Fruit fly (Drosophila melanogaster) whole organism, prepupa: ENCODE results near the gene CG14431.

Experiments used
- CG10631 ChIP-seq: fragments of 200-800 bp; sonication (Bioruptor generic); optimal IDR thresholded peaks from 2 replicates; lab custom pipeline; 2016; ENCODE audit warnings: missing biosample characterization, missing genetic modification characterization
- CG10669 ChIP-seq: fragments of 200-800 bp; sonication (Bioruptor generic); optimal IDR thresholded peaks from 3 replicates; lab custom pipeline; 2018; ENCODE audit warnings: missing biosample characterization, mild to moderate bottlenecking, missing genetic modification characterization, moderate library complexity
- CG11762 ChIP-seq: fragments of 200-800 bp; sonication (Bioruptor generic); optimal IDR thresholded peaks from 3 replicates; lab custom pipeline; 2016; ENCODE audit warnings: missing biosample characterization, missing genetic modification characterization; ENCODE audit not compliant: insufficient read depth
- CG15336 ChIP-seq: fragments of 200-800 bp; sonication (Bioruptor generic); IDR thresholded peaks from 2 replicates; pipeline ENCODE4 v1.3.6; 2022; ENCODE audit warnings: missing biosample characterization, missing genetic modification characterization
- CG1621 ChIP-seq: fragments of 200-800 bp; sonication (Bioruptor generic); optimal IDR thresholded peaks from 3 replicates; lab custom pipeline; 2018; ENCODE audit warnings: missing biosample characterization, mild to moderate bottlenecking, missing genetic modification characterization
- CG16779 ChIP-seq: fragments of 200-800 bp; sonication (Bioruptor generic); optimal IDR thresholded peaks from 3 replicates; lab custom pipeline; 2017; ENCODE audit warnings: missing biosample characterization, mild to moderate bottlenecking, missing genetic modification characterization
- CG3032 ChIP-seq: fragments of 200-800 bp; optimal IDR thresholded peaks from 2 replicates; lab custom pipeline; 2019; ENCODE audit warnings: missing biosample characterization, mild to moderate bottlenecking, missing genetic modification characterization, moderate library complexity
- CG31627 ChIP-seq: fragments of 200-800 bp; sonication (Bioruptor generic); optimal IDR thresholded peaks from 3 replicates; lab custom pipeline; 2016; ENCODE audit warnings: missing biosample characterization, missing genetic modification characterization
- CG32006 ChIP-seq: fragments of 200-800 bp; sonication (Bioruptor generic); optimal IDR thresholded peaks from 3 replicates; lab custom pipeline; 2017; ENCODE audit warnings: missing biosample characterization, mild to moderate bottlenecking, missing genetic modification characterization
- CG34406 ChIP-seq: fragments of 200-800 bp; sonication (Bioruptor generic); optimal IDR thresholded peaks from 3 replicates; lab custom pipeline; 2016; ENCODE audit warnings: missing biosample characterization, missing genetic modification characterization
- CG6792 ChIP-seq: fragments of 200-800 bp; sonication (Bioruptor generic); optimal IDR thresholded peaks from 3 replicates; lab custom pipeline; 2016; ENCODE audit warnings: missing biosample characterization, missing genetic modification characterization
- CG6808 ChIP-seq: fragments of 200-800 bp; sonication (Bioruptor generic); optimal IDR thresholded peaks from 3 replicates; lab custom pipeline; 2017; ENCODE audit warnings: missing biosample characterization, missing genetic modification characterization, mild to moderate bottlenecking, moderate library complexity, missing genetic modification reagents
- CG6854 ChIP-seq: fragments of 200-800 bp; sonication (Bioruptor generic); optimal IDR thresholded peaks from 2 replicates; lab custom pipeline; 2017; ENCODE audit warnings: missing biosample characterization, mild to moderate bottlenecking, missing genetic modification characterization
- CG7368 ChIP-seq: fragments of 200-800 bp; sonication (Bioruptor generic); optimal IDR thresholded peaks from 3 replicates; lab custom pipeline; 2016; ENCODE audit warnings: missing biosample characterization, missing genetic modification characterization
- CG8119 ChIP-seq: fragments of 200-800 bp; sonication (Bioruptor generic); IDR thresholded peaks from 3 replicates; pipeline ENCODE4 v1.3.6; 2022; ENCODE audit warnings: missing biosample characterization, missing genetic modification characterization
- CG8632 ChIP-seq: fragments of 200-800 bp; sonication (Bioruptor generic); optimal IDR thresholded peaks from 3 replicates; lab custom pipeline; 2016; ENCODE audit warnings: missing biosample characterization, missing genetic modification characterization
- CG9139 ChIP-seq: fragments of 200-800 bp; sonication (Bioruptor generic); optimal IDR thresholded peaks from 3 replicates; lab custom pipeline; 2017; ENCODE audit warnings: missing biosample characterization, mild to moderate bottlenecking, missing genetic modification characterization
- Eip75B ChIP-seq: fragments of 200-800 bp; sonication (Bioruptor generic); optimal IDR thresholded peaks from 3 replicates; lab custom pipeline; 2016; ENCODE audit warnings: missing biosample characterization, missing genetic modification characterization
- Eip78C ChIP-seq: fragments of 200-800 bp; sonication (Bioruptor generic); peaks from one replicate; lab custom pipeline; 2016; ENCODE audit warnings: missing biosample characterization, missing genetic modification characterization
- Ets21C ChIP-seq: fragments of 200-800 bp; sonication (Bioruptor generic); optimal IDR thresholded peaks from 3 replicates; lab custom pipeline; 2016; ENCODE audit warnings: missing biosample characterization, missing genetic modification characterization
- Ets96B ChIP-seq: fragments of 200-800 bp; optimal IDR thresholded peaks from 2 replicates; lab custom pipeline; 2019; ENCODE audit warnings: missing biosample characterization, mild to moderate bottlenecking, missing genetic modification characterization, moderate library complexity
- Hr38 ChIP-seq: sonication (Bioruptor generic); optimal IDR thresholded peaks from 2 replicates; lab custom pipeline; 2016; ENCODE audit warnings: missing biosample characterization, missing genetic modification characterization
- Hr39 ChIP-seq: fragments of 200-800 bp; sonication (Bioruptor generic); optimal IDR thresholded peaks from 2 replicates; lab custom pipeline; 2016; ENCODE audit warnings: missing biosample characterization, missing genetic modification characterization
- Lpt ChIP-seq: fragments of 200-800 bp; sonication (Bioruptor generic); optimal IDR thresholded peaks from 3 replicates; lab custom pipeline; 2016; ENCODE audit warnings: missing biosample characterization, missing genetic modification characterization
- Met ChIP-seq: fragments of 200-800 bp; sonication (Bioruptor generic); optimal IDR thresholded peaks from 3 replicates; lab custom pipeline; 2016; ENCODE audit warnings: missing biosample characterization, missing genetic modification characterization
- OdsH ChIP-seq: fragments of 200-800 bp; sonication (Bioruptor generic); optimal IDR thresholded peaks from 3 replicates; lab custom pipeline; 2016; ENCODE audit warnings: missing biosample characterization, missing genetic modification characterization
- Smox ChIP-seq: fragments of 200-800 bp; sonication (Bioruptor generic); optimal IDR thresholded peaks from 3 replicates; lab custom pipeline; 2016; ENCODE audit warnings: missing biosample characterization, missing genetic modification characterization
- Sox102F ChIP-seq: fragments of 200-800 bp; sonication (Bioruptor generic); optimal IDR thresholded peaks from 2 replicates; lab custom pipeline; 2016; ENCODE audit warnings: missing biosample characterization, mild to moderate bottlenecking, missing genetic modification characterization
- Sox14 ChIP-seq: fragments of 200-800 bp; sonication (Bioruptor generic); optimal IDR thresholded peaks from 3 replicates; lab custom pipeline; 2016; ENCODE audit warnings: missing biosample characterization, missing genetic modification characterization
- Sox15 ChIP-seq: fragments of 200-800 bp; sonication (Bioruptor generic); optimal IDR thresholded peaks from 3 replicates; lab custom pipeline; 2016; ENCODE audit warnings: missing biosample characterization, missing genetic modification characterization
- achi ChIP-seq: fragments of 200-800 bp; sonication (Bioruptor generic); optimal IDR thresholded peaks from 3 replicates; lab custom pipeline; 2016; ENCODE audit warnings: missing biosample characterization, missing genetic modification characterization
- acj6 ChIP-seq: fragments of 200-800 bp; sonication (Bioruptor generic); optimal IDR thresholded peaks from 3 replicates; lab custom pipeline; 2016; ENCODE audit warnings: missing biosample characterization, missing genetic modification characterization
- cyc ChIP-seq: fragments of 200-800 bp; sonication (Bioruptor generic); optimal IDR thresholded peaks from 3 replicates; lab custom pipeline; 2016; ENCODE audit warnings: missing biosample characterization, missing genetic modification characterization
- dac ChIP-seq: fragments of 200-800 bp; sonication (Bioruptor generic); optimal IDR thresholded peaks from 2 replicates; lab custom pipeline; 2017; ENCODE audit warnings: missing biosample characterization, mild to moderate bottlenecking, missing genetic modification characterization
- dsx ChIP-seq: fragments of 200-800 bp; optimal IDR thresholded peaks from 3 replicates; lab custom pipeline; 2019; ENCODE audit warnings: missing biosample characterization, mild to moderate bottlenecking, missing genetic modification characterization, moderate library complexity; ENCODE audit not compliant: poor library complexity, severe bottlenecking
- eg ChIP-seq: fragments of 200-800 bp; sonication (Bioruptor generic); IDR thresholded peaks from 3 replicates; pipeline ENCODE4 v1.3.6; 2022; ENCODE audit warnings: missing biosample characterization, missing genetic modification characterization
- esn ChIP-seq: fragments of 200-800 bp; sonication (Bioruptor generic); optimal IDR thresholded peaks from 2 replicates; lab custom pipeline; 2016; ENCODE audit warnings: missing biosample characterization, mild to moderate bottlenecking, missing genetic modification characterization, moderate library complexity
- fd59A ChIP-seq: fragments of 200-800 bp; sonication (Bioruptor generic); optimal IDR thresholded peaks from 2 replicates; lab custom pipeline; 2017; ENCODE audit warnings: missing biosample characterization, mild to moderate bottlenecking, missing genetic modification characterization, missing genetic modification reagents
- fd85E ChIP-seq: fragments of 200-800 bp; sonication (Bioruptor generic); optimal IDR thresholded peaks from 3 replicates; lab custom pipeline; 2016; ENCODE audit warnings: missing biosample characterization, missing genetic modification characterization
- lz ChIP-seq: fragments of 200-800 bp; sonication (Bioruptor generic); optimal IDR thresholded peaks from 3 replicates; lab custom pipeline; 2016; ENCODE audit warnings: missing biosample characterization, missing genetic modification characterization
- net ChIP-seq: fragments of 200-800 bp; sonication (Bioruptor generic); optimal IDR thresholded peaks from 3 replicates; lab custom pipeline; 2016; ENCODE audit warnings: missing biosample characterization, missing genetic modification characterization
- pdm3 ChIP-seq: fragments of 200-800 bp; sonication (Bioruptor generic); optimal IDR thresholded peaks from 3 replicates; lab custom pipeline; 2016; ENCODE audit warnings: missing biosample characterization, missing genetic modification characterization
- salr ChIP-seq, 2 experiments: fragments of 200-800 bp; sonication (Bioruptor generic); optimal IDR thresholded peaks; 3 replicates each; lab custom pipeline; 2016 to 2018; ENCODE audit warnings: missing biosample characterization in 2 of 2, missing genetic modification characterization in 2 of 2, mild to moderate bottlenecking in 1 of 2
- spab ChIP-seq: fragments of 200-800 bp; sonication (Bioruptor generic); optimal IDR thresholded peaks from 2 replicates; lab custom pipeline; 2017; ENCODE audit warnings: missing biosample characterization, mild to moderate bottlenecking, missing genetic modification characterization, missing genetic modification reagents
- ss ChIP-seq, 2 experiments: fragments of 200-800 bp; sonication (Bioruptor generic); optimal IDR thresholded peaks; 2 replicates in 1 of 2; 3 replicates in 1 of 2; lab custom pipeline; 2017 to 2018; ENCODE audit warnings: mild to moderate bottlenecking in 2 of 2, missing biosample characterization in 2 of 2, missing genetic modification characterization in 2 of 2, moderate library complexity in 1 of 2
- svp ChIP-seq: fragments of 200-800 bp; sonication (Bioruptor generic); peaks from one replicate; lab custom pipeline; 2016; ENCODE audit warnings: missing biosample characterization, missing genetic modification characterization
- topi ChIP-seq: fragments of 200-800 bp; sonication (Bioruptor generic); optimal IDR thresholded peaks from 3 replicates; lab custom pipeline; 2016; ENCODE audit warnings: missing biosample characterization, missing genetic modification characterization
- vri ChIP-seq: fragments of 200-800 bp; sonication (Bioruptor generic); optimal IDR thresholded peaks from 3 replicates; lab custom pipeline; 2016; ENCODE audit warnings: missing biosample characterization, mild to moderate bottlenecking, missing genetic modification characterization

CG14431 gene

DNA sequence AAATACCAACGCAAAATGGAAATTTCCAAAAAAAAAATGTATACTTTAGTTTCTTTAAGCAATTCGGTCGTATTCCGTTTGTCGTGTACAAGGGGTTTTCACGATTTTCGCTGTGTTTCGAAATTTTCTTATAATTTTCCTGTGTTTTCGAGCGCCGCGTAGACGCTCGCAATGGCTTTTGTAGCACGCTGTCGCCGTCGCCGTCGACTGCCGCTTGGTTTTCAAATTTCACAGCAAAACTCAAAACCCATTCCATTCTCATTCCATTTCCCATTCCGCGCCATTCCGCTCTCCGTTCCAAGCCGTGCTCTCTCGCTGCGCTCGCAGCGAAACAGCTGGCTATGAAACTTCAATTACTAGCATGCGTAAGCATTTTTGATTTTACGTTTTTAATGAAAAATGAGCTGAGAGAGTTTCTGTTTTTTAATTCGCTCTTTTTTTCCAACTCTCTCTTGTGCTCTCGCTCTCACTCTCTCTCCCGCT lies 73.4 kb downstream of the CG14431 start (continued):
- TF ChIP-seq Ets21C (GFP tag; lab: Kevin White, UChicago) (no peak), CG10631 (GFP tag; lab: Kevin White, UChicago) (peak; percentile 33), CG6792 (no peak), CG32006 (GFP tag; lab: Kevin White, UChicago) (peak; percentile 54), achi (GFP tag; lab: Kevin White, UChicago) (peak; percentile 57), Hr39 (GFP tag; lab: Kevin White, UChicago) (peak; percentile 26), Lpt (no peak), CG8632 (GFP tag; lab: Kevin White, UChicago) (no peak), OdsH (GFP tag; lab: Kevin White, UChicago) (peak; percentile 41), fd59A (GFP tag; lab: Kevin White, UChicago) (no peak), CG9139 (GFP tag; lab: Kevin White, UChicago) (peak; percentile 4), Sox15 (no peak), topi (GFP tag; lab: Kevin White, UChicago) (peak; percentile 44), fd85E (GFP tag; lab: Kevin White, UChicago) (no peak), CG7368 (GFP tag; lab: Kevin White, UChicago) (no peak), CG1621 (no peak), Ets96B (tag; lab: Kevin White, UChicago) (no peak), CG15336 (GFP tag; lab: Robert Waterston, UW) (no peak), Hr38 (GFP tag; lab: Kevin White, UChicago) (no peak), salr (GFP tag; optimal IDR thresholded peaks at IDR 0.05; lab: Kevin White, UChicago) (no peak), CG11762 (no peak), CG16779 (tag; lab: Kevin White, UChicago) (peak; percentile 32), eg (peak; percentile 50; the same call in 2 of the 3 replicates), spab (GFP tag; lab: Kevin White, UChicago) (peak; percentile 15), CG8119 (GFP tag; lab: Robert Waterston, UW) (peak; percentile 59), acj6 (GFP tag; lab: Kevin White, UChicago) (peak; percentile 1), CG6854 (GFP tag; lab: Kevin White, UChicago) (peak; percentile 28), CG31627 (peak; percentile 13), dsx (peak; percentile 17), CG6808 (GFP tag; lab: Kevin White, UChicago) (peak; percentile 22), vri (GFP tag; lab: Kevin White, UChicago) (no peak)

DNA sequence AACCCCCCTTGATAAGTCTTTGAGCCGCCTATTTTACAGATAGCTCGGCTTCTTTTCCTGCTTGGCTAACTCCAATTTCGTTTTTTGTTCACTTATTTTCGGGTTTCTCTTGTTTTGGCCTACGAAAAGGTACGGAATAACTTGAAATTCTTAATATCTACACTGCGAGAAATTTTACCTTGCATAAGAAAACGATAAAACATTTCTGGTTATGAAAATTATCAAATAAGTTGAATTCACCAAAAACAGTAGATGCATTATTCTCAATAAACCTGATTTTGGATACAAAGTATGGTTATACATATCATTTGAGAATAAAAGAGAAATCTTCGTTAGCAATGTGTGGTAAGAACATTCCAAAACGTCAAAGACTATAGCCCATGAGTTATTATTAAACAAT lies 74.0 kb downstream of the CG14431 start:
- TF ChIP-seq Eip75B (peak; percentile 36), lz (GFP tag; lab: Kevin White, UChicago) (peak; percentile 50), CG8632 (GFP tag; lab: Kevin White, UChicago) (peak; percentile 46), cyc (peak; percentile 23), topi (GFP tag; lab: Kevin White, UChicago) (peak; percentile 58), fd59A (GFP tag; lab: Kevin White, UChicago) (peak; percentile 11), CG11762 (no peak), pdm3 (GFP tag; lab: Kevin White, UChicago) (peak; percentile 52), Eip78C (peak; percentile 77), acj6 (GFP tag; lab: Kevin White, UChicago) (peak; percentile 43), ss (GFP tag; optimal IDR thresholded peaks at IDR 0.05; lab: Kevin White, UChicago) (peak in 1 of 2 experiments; percentile 9), Ets21C (GFP tag; lab: Kevin White, UChicago) (peak; percentile 17), dac (GFP tag; lab: Kevin White, UChicago) (no peak), esn (peak; percentile 64), achi (GFP tag; lab: Kevin White, UChicago) (peak; percentile 49), Sox14 (peak; percentile 53), CG34406 (GFP tag; lab: Kevin White, UChicago) (peak; percentile 38), Met (GFP tag; lab: Kevin White, UChicago) (peak; percentile 56), Sox102F (no peak), CG3032 (tag; lab: Kevin White, UChicago) (peak; percentile 22), net (no peak), CG10669 (peak; percentile 44), CG8119 (GFP tag; lab: Robert Waterston, UW) (0 out of 3 replicates have a peak, but pooled peaks have one; percentile 24), CG32006 (GFP tag; lab: Kevin White, UChicago) (peak; percentile 37), CG10631 (GFP tag; lab: Kevin White, UChicago) (peak; percentile 38), vri (GFP tag; lab: Kevin White, UChicago) (no peak), OdsH (GFP tag; lab: Kevin White, UChicago) (peak; percentile 31), CG1621 (no peak), Smox (GFP tag; lab: Kevin White, UChicago) (peak; percentile 50), svp (GFP tag; lab: Kevin White, UChicago) (peak; percentile 77), Sox15 (peak; percentile 3), dsx (peak; percentile 24)
